Worm (Caenorhabditis elegans): ENCODE results near the gene dgk-1.
A peak's percentile ranks its signal among the peaks of the same experiment; 100 is the strongest.

dgk-1 gene

DNA sequence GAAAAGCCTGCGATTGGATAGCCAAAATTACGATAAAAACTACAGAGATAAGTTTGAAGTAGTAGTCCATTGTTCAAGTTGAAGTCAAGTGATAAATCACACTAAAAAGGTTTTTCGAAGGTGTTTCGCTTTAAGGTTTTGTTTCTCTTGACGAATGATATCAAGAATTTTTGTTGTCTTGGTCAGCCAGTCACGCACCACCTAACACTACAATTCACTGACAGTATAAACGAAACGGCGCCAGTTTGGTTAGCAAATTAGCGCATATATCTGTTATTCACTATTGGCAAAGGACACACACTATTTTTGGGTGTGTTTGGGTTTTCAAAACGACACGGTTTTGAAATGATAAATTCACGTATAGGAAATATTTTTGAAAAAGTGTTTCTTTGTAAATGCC is 21.2 kb downstream of the dgk-1 start, which contains the start of gene C44C1.6:
C44C1.6 (minus strand) TSS at position 199 of the 400 bp plus-strand sequence.
- TF ChIP-seq mls-2 (tag; optimal IDR thresholded peaks at IDR 0.05) (no peak), unc-39 (tag; optimal IDR thresholded peaks at IDR 0.05) (no peak), lin-13 (tag; optimal IDR thresholded peaks at IDR 0.05) (no peak)

DNA sequence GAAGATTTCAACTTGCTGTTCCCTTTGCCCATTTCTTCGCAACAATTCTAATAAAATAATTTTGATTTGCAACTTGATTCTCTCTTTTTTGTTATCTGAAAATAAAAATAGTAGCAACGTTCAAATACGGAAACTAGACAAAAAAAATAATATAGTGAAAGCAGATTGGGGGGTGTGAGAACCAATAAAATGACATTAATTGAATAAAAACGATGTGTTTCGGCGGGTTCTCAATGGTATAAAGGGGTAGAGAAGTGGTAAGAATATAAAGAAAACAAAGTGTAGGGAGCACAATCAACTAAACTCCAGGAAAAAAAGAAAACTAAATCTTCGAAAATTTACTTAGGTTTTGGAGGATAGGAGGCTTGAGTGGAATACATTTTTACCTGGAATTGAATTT is 28.1 kb downstream of the dgk-1 start, which contains the start of gene ncs-1:
ncs-1 (minus strand) TSS at position 101 of the 400 bp plus-strand sequence.
- TF ChIP-seq ceh-83 (GFP tag; optimal IDR thresholded peaks at IDR 0.05) (no peak), ceh-39 (tag; optimal IDR thresholded peaks at IDR 0.05) (no peak), nhr-237 (tag; optimal IDR thresholded peaks at IDR 0.05) (no peak), flh-1 (GFP tag; optimal IDR thresholded peaks at IDR 0.05) (no peak)

ce11 chrX:960139-960538 is 31.1 kb downstream of the dgk-1 start:
- no peak for TF ChIP-seq cnd-1 (tag; optimal IDR thresholded peaks at IDR 0.05)
- no peak for TF ChIP-seq nhr-2 (tag; optimal IDR thresholded peaks at IDR 0.05)
- TF ChIP-seq lsy-2 (tag; optimal IDR thresholded peaks at IDR 0.05) = no peak

DNA sequence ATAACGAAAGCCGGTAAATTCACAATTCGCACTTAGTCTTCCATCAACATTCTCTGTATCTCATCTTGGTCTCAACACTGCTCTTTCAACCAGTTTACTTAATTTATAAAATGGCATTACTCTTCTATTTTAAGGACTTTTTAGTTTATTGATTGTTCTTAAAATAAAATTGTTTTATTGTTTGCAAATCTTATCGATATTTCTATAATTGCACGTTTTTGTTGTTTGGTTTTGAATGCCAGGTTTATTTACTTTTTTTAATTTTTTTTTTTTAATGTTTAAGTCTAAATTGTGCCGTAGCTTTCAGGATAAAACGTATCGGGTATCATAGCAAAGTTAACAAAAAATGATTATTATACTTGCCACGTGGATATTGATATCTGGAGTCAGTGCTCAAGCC is 33.7 kb downstream of the dgk-1 start, which contains the start of gene chil-10:
chil-10 (plus strand) TSS at position 301 of the 400 bp plus-strand sequence.
- TF ChIP-seq nhr-76 (tag; optimal IDR thresholded peaks at IDR 0.05) = no peak
- no peak for TF ChIP-seq nhr-28 (tag; optimal IDR thresholded peaks at IDR 0.05)
- no peak for TF ChIP-seq lsy-2 (tag; optimal IDR thresholded peaks at IDR 0.05)
- TF ChIP-seq lin-13 (tag; optimal IDR thresholded peaks at IDR 0.05) = no peak
- no peak for TF ChIP-seq ztf-11 (tag; optimal IDR thresholded peaks at IDR 0.05)
- TF ChIP-seq nhr-2 (tag; optimal IDR thresholded peaks at IDR 0.05) = no peak
- no peak for TF ChIP-seq hlh-1 (tag; optimal IDR thresholded peaks at IDR 0.05)
- TF ChIP-seq drap-1 (GFP tag; optimal IDR thresholded peaks at IDR 0.05) = no peak
- no peak for TF ChIP-seq ceh-39 (tag; optimal IDR thresholded peaks at IDR 0.05)
- TF ChIP-seq tbx-8 (GFP tag; optimal IDR thresholded peaks at IDR 0.05) = no peak
- no peak for TF ChIP-seq ces-1 (GFP tag; optimal IDR thresholded peaks at IDR 0.05)
- no peak for TF ChIP-seq ceh-43 (GFP tag; optimal IDR thresholded peaks at IDR 0.05)
- TF ChIP-seq unc-39 (tag; optimal IDR thresholded peaks at IDR 0.05) = no peak
- no peak for TF ChIP-seq pha-4 (tag; optimal IDR thresholded peaks at IDR 0.05)
- TF ChIP-seq ceh-83 (GFP tag; optimal IDR thresholded peaks at IDR 0.05) = no peak
- TF ChIP-seq snpc-4 (tag; optimal IDR thresholded peaks at IDR 0.05) = no peak
- no peak for TF ChIP-seq mab-5 (tag; optimal IDR thresholded peaks at IDR 0.05)
- no peak for TF ChIP-seq blmp-1 (tag; optimal IDR thresholded peaks at IDR 0.05)
- TF ChIP-seq cnd-1 (tag; optimal IDR thresholded peaks at IDR 0.05) = no peak

DNA sequence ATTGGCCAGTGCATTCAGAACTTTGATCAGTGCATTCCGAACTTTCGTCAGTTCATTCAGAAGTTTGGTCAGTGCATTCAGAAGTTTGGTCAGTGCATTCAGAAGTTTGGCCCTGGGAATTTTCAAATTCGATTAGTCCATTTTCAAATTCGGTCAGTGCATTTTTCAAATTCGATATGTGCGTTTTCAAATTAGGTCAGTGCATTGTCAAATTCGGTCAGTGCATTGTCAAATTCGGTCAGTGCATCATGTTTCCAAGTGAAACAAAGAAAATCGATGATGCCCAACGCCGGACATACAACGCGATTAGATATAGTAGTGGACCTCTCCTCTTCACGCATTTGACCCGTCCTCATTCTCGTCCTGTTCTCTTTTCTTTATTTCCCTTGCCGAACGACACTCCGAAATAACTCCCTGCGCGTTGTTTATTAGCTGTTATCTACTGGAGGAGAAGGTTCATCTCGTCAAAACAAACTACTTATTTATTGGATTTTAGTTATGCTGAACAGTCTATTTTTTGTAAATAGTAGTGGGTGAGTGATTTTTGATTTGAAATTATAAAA is 36.7 kb downstream of the dgk-1 start, which contains the start of gene apm-3:
apm-3 (plus strand) TSS at position 477 of the 563 bp plus-strand sequence.
- TF ChIP-seq nhr-12 (tag; optimal IDR thresholded peaks at IDR 0.05) (no peak), ceh-83 (GFP tag; optimal IDR thresholded peaks at IDR 0.05) (no peak), elt-1 (tag; optimal IDR thresholded peaks at IDR 0.05; ENCODE audit: borderline replicate concordance, insufficient read depth) (no peak), M03D4.4 (tag; optimal IDR thresholded peaks at IDR 0.05) (no peak), lsy-2 (tag; optimal IDR thresholded peaks at IDR 0.05) (peak; percentile 6), ces-1 (GFP tag; optimal IDR thresholded peaks at IDR 0.05) (peak; percentile 82), lin-13 (tag; optimal IDR thresholded peaks at IDR 0.05) (peak; percentile 12), ztf-11 (tag; optimal IDR thresholded peaks at IDR 0.05) (no peak), mep-1 (tag; optimal IDR thresholded peaks at IDR 0.05) (peak; percentile 51), nhr-28 (tag; optimal IDR thresholded peaks at IDR 0.05) (no peak), flh-1 (GFP tag; optimal IDR thresholded peaks at IDR 0.05) (no peak), nhr-2 (tag; optimal IDR thresholded peaks at IDR 0.05) (peak; percentile 5), ceh-39 (tag; optimal IDR thresholded peaks at IDR 0.05) (no peak), unc-62 (GFP tag; optimal IDR thresholded peaks at IDR 0.05) (peak; percentile 3), cnd-1 (tag; optimal IDR thresholded peaks at IDR 0.05) (no peak), drap-1 (GFP tag; optimal IDR thresholded peaks at IDR 0.05) (no peak), pha-4 (tag; optimal IDR thresholded peaks at IDR 0.05) (no peak), nhr-237 (tag; optimal IDR thresholded peaks at IDR 0.05) (no peak), sem-2 (GFP tag; optimal IDR thresholded peaks at IDR 0.05) (no peak), ham-2 (GFP tag; optimal IDR thresholded peaks at IDR 0.05) (no peak), hlh-1 (tag; optimal IDR thresholded peaks at IDR 0.05) (no peak), snpc-4 (tag; optimal IDR thresholded peaks at IDR 0.05) (no peak), blmp-1 (tag; optimal IDR thresholded peaks at IDR 0.05) (no peak), nhr-76 (tag; optimal IDR thresholded peaks at IDR 0.05) (no peak)
